Fruit fly (Drosophila melanogaster) whole organism, prepupa: Measurements from ENCODE around the gene CG14451.

Experiments used
- CG6163 ChIP-seq: fragments of 200-800 bp; sonication (Bioruptor generic); IDR thresholded peaks from 3 replicates; pipeline ENCODE4 v1.3.6; 2022; ENCODE audit warnings: missing biosample characterization, missing genetic modification characterization
- Eip75B ChIP-seq: fragments of 200-800 bp; sonication (Bioruptor generic); optimal IDR thresholded peaks from 3 replicates; lab custom pipeline; 2016; ENCODE audit warnings: missing biosample characterization, missing genetic modification characterization
- Hr39 ChIP-seq: fragments of 200-800 bp; sonication (Bioruptor generic); optimal IDR thresholded peaks from 2 replicates; lab custom pipeline; 2016; ENCODE audit warnings: missing biosample characterization, missing genetic modification characterization
- Met ChIP-seq: fragments of 200-800 bp; sonication (Bioruptor generic); optimal IDR thresholded peaks from 3 replicates; lab custom pipeline; 2016; ENCODE audit warnings: missing biosample characterization, missing genetic modification characterization
- OdsH ChIP-seq: fragments of 200-800 bp; sonication (Bioruptor generic); optimal IDR thresholded peaks from 3 replicates; lab custom pipeline; 2016; ENCODE audit warnings: missing biosample characterization, missing genetic modification characterization
- Sox15 ChIP-seq: fragments of 200-800 bp; sonication (Bioruptor generic); optimal IDR thresholded peaks from 3 replicates; lab custom pipeline; 2016; ENCODE audit warnings: missing biosample characterization, missing genetic modification characterization
- fd59A ChIP-seq: fragments of 200-800 bp; sonication (Bioruptor generic); optimal IDR thresholded peaks from 2 replicates; lab custom pipeline; 2017; ENCODE audit warnings: missing biosample characterization, mild to moderate bottlenecking, missing genetic modification characterization, missing genetic modification reagents
- fd85E ChIP-seq: fragments of 200-800 bp; sonication (Bioruptor generic); optimal IDR thresholded peaks from 3 replicates; lab custom pipeline; 2016; ENCODE audit warnings: missing biosample characterization, missing genetic modification characterization
- topi ChIP-seq: fragments of 200-800 bp; sonication (Bioruptor generic); optimal IDR thresholded peaks from 3 replicates; lab custom pipeline; 2016; ENCODE audit warnings: missing biosample characterization, missing genetic modification characterization

dm6 chr3L:22729466-22729865, 7.6 kb upstream of the CG14451 start, which contains the start of gene CG32454:
- TF ChIP-seq Hr39, result no peak
- TF ChIP-seq Met (GFP tag; lab: Kevin White, UChicago), result no peak
- no peak for TF ChIP-seq OdsH (GFP tag; lab: Kevin White, UChicago)
- no peak for TF ChIP-seq Sox15 (GFP tag; lab: Kevin White, UChicago)
- no peak for TF ChIP-seq topi (GFP tag; lab: Kevin White, UChicago)
- TF ChIP-seq fd85E, result no peak
- TF ChIP-seq CG6163, result no peak
- TF ChIP-seq Eip75B (GFP tag; lab: Kevin White, UChicago), result no peak
- no peak for TF ChIP-seq fd59A (GFP tag; lab: Kevin White, UChicago)
